Worm (Caenorhabditis elegans) whole organism, dauer: ENCODE data around the gene srj-49.

Experiments used
- unc-62 ChIP-seq: sonication (generic microtip); optimal IDR thresholded peaks from 2 replicates; lab custom pipeline; 2017; ENCODE audit warnings: missing biosample characterization, missing genetic modification reagents, missing genetic modification characterization

Gene srj-49

ce11 chrV:2871754-2872504, 23.8 kb upstream of the srj-49 start:
- TF ChIP-seq unc-62 (GFP tag; lab: Kevin White, UChicago), result no peak

- TF ChIP-seq unc-62 (GFP tag; lab: Kevin White, UChicago), result no peak
Observed at ce11 chrV:2870127-2870526, 22.0 kb upstream of the srj-49 start, which contains the start of gene srh-243. Gene srh-243, plus strand, starts transcription at chrV:2870427.

ce11 chrV:2869503-2869902, 21.4 kb upstream of the srj-49 start, which contains the start of gene srh-241:
Gene srh-241, minus strand, starts transcription at chrV:2869603.
- no peak for TF ChIP-seq unc-62 (GFP tag; lab: Kevin White, UChicago)

ce11 chrV:2864899-2865298, 16.8 kb upstream of the srj-49 start, which contains the start of gene srh-240:
Gene srh-240, plus strand, starts transcription at chrV:2865199.
- no peak for TF ChIP-seq unc-62 (GFP tag; lab: Kevin White, UChicago)

ce11 chrV:2863033-2863432, 14.9 kb upstream of the srj-49 start, which contains the start of gene srh-272:
Gene srh-272, plus strand, starts transcription at chrV:2863333.
- TF ChIP-seq unc-62 (GFP tag; lab: Kevin White, UChicago), result no peak

- no peak for TF ChIP-seq unc-62 (GFP tag; lab: Kevin White, UChicago)
Observed at ce11 chrV:2861505-2861904, 13.4 kb upstream of the srj-49 start, which contains the start of gene srh-270. Gene srh-270, minus strand, starts transcription at chrV:2861605.

ce11 chrV:2859738-2860137, 11.6 kb upstream of the srj-49 start, which contains the start of gene srj-54:
Gene srj-54, minus strand, starts transcription at chrV:2859838.
- TF ChIP-seq unc-62 (GFP tag; lab: Kevin White, UChicago), result no peak

- TF ChIP-seq unc-62 (GFP tag; lab: Kevin White, UChicago), result no peak
Observed at ce11 chrV:2857842-2858241, 9.7 kb upstream of the srj-49 start, which contains the start of gene srj-55. Gene srj-55, minus strand, starts transcription at chrV:2857942.

- TF ChIP-seq unc-62 (GFP tag; lab: Kevin White, UChicago), result no peak
Observed at ce11 chrV:2855473-2855872, 7.3 kb upstream of the srj-49 start, which contains the start of gene srj-57. Gene srj-57, minus strand, starts transcription at chrV:2855573.

- no peak for TF ChIP-seq unc-62 (GFP tag; lab: Kevin White, UChicago)
Observed at ce11 chrV:2849071-2849470, 931 bp upstream of the srj-49 start, which contains the start of gene ugt-53. Gene ugt-53, plus strand, starts transcription at chrV:2849343.

- no peak for TF ChIP-seq unc-62 (GFP tag; lab: Kevin White, UChicago)
Observed at ce11 chrV:2845771-2846170, 2.4 kb downstream of the srj-49 start, which contains the start of gene srj-44. Gene srj-44, minus strand, starts transcription at chrV:2845871.

- TF ChIP-seq unc-62 (GFP tag; lab: Kevin White, UChicago), result no peak
Observed at ce11 chrV:2836501-2836900, 11.6 kb downstream of the srj-49 start, which contains the start of gene srj-45. Gene srj-45, minus strand, starts transcription at chrV:2836601.

ce11 chrV:2832666-2833065, 15.5 kb downstream of the srj-49 start, which contains the start of gene srj-50:
Gene srj-50, plus strand, starts transcription at chrV:2832966.
- no peak for TF ChIP-seq unc-62 (GFP tag; lab: Kevin White, UChicago)

- TF ChIP-seq unc-62 (GFP tag; lab: Kevin White, UChicago), result no peak
Observed at ce11 chrV:2830817-2831216, 17.3 kb downstream of the srj-49 start, which contains the start of gene srw-2. Gene srw-2, plus strand, starts transcription at chrV:2830878.

- no peak for TF ChIP-seq unc-62 (GFP tag; lab: Kevin White, UChicago)
Observed at ce11 chrV:2826815-2827214, 21.3 kb downstream of the srj-49 start, which contains the start of gene T03D3.5. Gene T03D3.5, minus strand, starts transcription at chrV:2826835.

ce11 chrV:2825978-2826377, 22.2 kb downstream of the srj-49 start:
- no peak for TF ChIP-seq unc-62 (GFP tag; lab: Kevin White, UChicago)
